Worm (Caenorhabditis elegans) whole organism, L3 larva: ENCODE data around the gene F32D8.13.
A peak's percentile ranks its signal among the peaks of the same experiment; 100 is the strongest.

Experiments
- R02D3.7 ChIP-seq: fragments of 150-350 bp; optimal IDR thresholded peaks from 2 replicates; lab custom pipeline; 2014; ENCODE audit warnings: missing biosample characterization, missing genetic modification characterization
- aly-2 ChIP-seq: fragments of 150-350 bp; optimal IDR thresholded peaks from 2 replicates; lab custom pipeline; 2014; ENCODE audit warnings: missing biosample characterization, missing genetic modification characterization
- ama-1 ChIP-seq: fragments of 150-350 bp; optimal IDR thresholded peaks from 2 replicates; lab custom pipeline; 2018
- ceh-16 ChIP-seq: sonication (generic microtip); optimal IDR thresholded peaks from 2 replicates; lab custom pipeline; 2017; ENCODE audit warnings: missing biosample characterization, missing genetic modification characterization
- ceh-28 ChIP-seq: fragments of 150-350 bp; optimal IDR thresholded peaks from 2 replicates; lab custom pipeline; 2014; ENCODE audit warnings: missing biosample characterization, missing genetic modification reagents, missing genetic modification characterization
- ceh-82 ChIP-seq: fragments of 150-350 bp; optimal IDR thresholded peaks from 2 replicates; lab custom pipeline; 2014; ENCODE audit warnings: missing biosample characterization, missing genetic modification characterization
- ceh-9 ChIP-seq: sonication (generic microtip); optimal IDR thresholded peaks from 2 replicates; lab custom pipeline; 2018; ENCODE audit warnings: missing biosample characterization, missing genetic modification characterization
- daf-12 ChIP-seq: fragments of 150-350 bp; optimal IDR thresholded peaks from 2 replicates; lab custom pipeline; 2014; ENCODE audit warnings: missing biosample characterization, missing genetic modification reagents, missing genetic modification characterization
- egl-27 ChIP-seq: sonication (generic microtip); optimal IDR thresholded peaks from 4 replicates; lab custom pipeline; 2017; ENCODE audit warnings: missing biosample characterization, missing genetic modification reagents, missing genetic modification characterization
- egl-5 ChIP-seq: fragments of 150-350 bp; optimal IDR thresholded peaks from 2 replicates; lab custom pipeline; 2017; ENCODE audit warnings: missing biosample characterization, missing genetic modification reagents, missing genetic modification characterization, inconsistent platforms
- elt-1 ChIP-seq: fragments of 150-350 bp; optimal IDR thresholded peaks from 2 replicates; lab custom pipeline; 2014; ENCODE audit warnings: missing biosample characterization, missing genetic modification characterization
- elt-2 ChIP-seq: sonication (generic microtip); optimal IDR thresholded peaks from 2 replicates; lab custom pipeline; 2016; ENCODE audit warnings: missing genetic modification reagents, mild to moderate bottlenecking, missing genetic modification characterization, missing compliant biosample characterization
- elt-3 ChIP-seq, 3 experiments: fragments of 150-350 bp in 1 of 3; sonication (generic microtip) in 2 of 3; optimal IDR thresholded peaks; 2 replicates in 2 of 3; 4 replicates in 1 of 3; lab custom pipeline; 2014 to 2017; ENCODE audit warnings: missing biosample characterization in 3 of 3, missing genetic modification characterization in 3 of 3
- eor-1 ChIP-seq, 2 experiments: fragments of 150-350 bp; optimal IDR thresholded peaks; 2 replicates each; lab custom pipeline; 2014 to 2018; ENCODE audit warnings: missing biosample characterization in 2 of 2, missing genetic modification characterization in 2 of 2
- fkh-10 ChIP-seq: sonication (generic microtip); optimal IDR thresholded peaks from 2 replicates; lab custom pipeline; 2017; ENCODE audit warnings: missing biosample characterization, missing genetic modification reagents, missing genetic modification characterization
- fkh-2 ChIP-seq: fragments of 150-350 bp; optimal IDR thresholded peaks from 2 replicates; lab custom pipeline; 2014; ENCODE audit warnings: missing biosample characterization, missing genetic modification reagents, missing genetic modification characterization
- fos-1 ChIP-seq: fragments of 150-350 bp; optimal IDR thresholded peaks from 2 replicates; lab custom pipeline; 2014; ENCODE audit warnings: missing biosample characterization, missing genetic modification characterization
- hmg-11 ChIP-seq: sonication (generic microtip); optimal IDR thresholded peaks from 2 replicates; lab custom pipeline; 2016; ENCODE audit warnings: missing genetic modification characterization, missing compliant biosample characterization
- lin-39 ChIP-seq: fragments of 150-350 bp; optimal IDR thresholded peaks from 2 replicates; lab custom pipeline; 2018; ENCODE audit warnings: missing biosample characterization, missing genetic modification reagents, missing genetic modification characterization
- lsy-12 ChIP-seq: sonication (generic microtip); optimal IDR thresholded peaks from 2 replicates; lab custom pipeline; 2016; ENCODE audit warnings: mild to moderate bottlenecking, missing genetic modification characterization, missing compliant biosample characterization
- mdl-1 ChIP-seq: fragments of 150-350 bp; optimal IDR thresholded peaks from 2 replicates; lab custom pipeline; 2014; ENCODE audit warnings: missing biosample characterization, missing genetic modification characterization
- mml-1 ChIP-seq: fragments of 150-350 bp; sonication (generic microtip); optimal IDR thresholded peaks from 3 replicates; lab custom pipeline; 2014; ENCODE audit warnings: missing biosample characterization, missing genetic modification characterization
- nfya-1 ChIP-seq: sonication (generic microtip); optimal IDR thresholded peaks from 2 replicates; lab custom pipeline; 2017; ENCODE audit warnings: missing genetic modification characterization, mild to moderate bottlenecking, missing compliant biosample characterization, antibody characterized with exemption, moderate library complexity; ENCODE audit not compliant: insufficient read depth
- nhr-11 ChIP-seq: fragments of 150-350 bp; optimal IDR thresholded peaks from 2 replicates; lab custom pipeline; 2014; ENCODE audit warnings: missing biosample characterization, missing genetic modification characterization
- nhr-12 ChIP-seq: fragments of 150-350 bp; optimal IDR thresholded peaks from 2 replicates; lab custom pipeline; 2014; ENCODE audit warnings: missing biosample characterization, missing genetic modification characterization
- nhr-23 ChIP-seq: fragments of 150-350 bp; optimal IDR thresholded peaks from 2 replicates; lab custom pipeline; 2014; ENCODE audit warnings: missing biosample characterization, missing genetic modification reagents, missing genetic modification characterization
- nhr-237 ChIP-seq: fragments of 150-350 bp; optimal IDR thresholded peaks from 2 replicates; lab custom pipeline; 2014; ENCODE audit warnings: missing biosample characterization, missing genetic modification characterization
- nhr-25 ChIP-seq: sonication (generic microtip); optimal IDR thresholded peaks from 2 replicates; lab custom pipeline; 2017; ENCODE audit warnings: missing biosample characterization, missing genetic modification characterization
- nhr-28 ChIP-seq: fragments of 150-350 bp; optimal IDR thresholded peaks from 2 replicates; lab custom pipeline; 2014; ENCODE audit warnings: missing biosample characterization, missing genetic modification characterization
- nhr-43 ChIP-seq: sonication (generic microtip); optimal IDR thresholded peaks from 2 replicates; lab custom pipeline; 2016; ENCODE audit warnings: mild to moderate bottlenecking, missing genetic modification characterization, missing compliant biosample characterization; ENCODE audit not compliant: poor library complexity, severe bottlenecking
- nhr-67 ChIP-seq: fragments of 150-350 bp; optimal IDR thresholded peaks from 2 replicates; lab custom pipeline; 2014; ENCODE audit warnings: missing biosample characterization, missing genetic modification characterization
- nhr-76 ChIP-seq: fragments of 150-350 bp; sonication (generic microtip); optimal IDR thresholded peaks from 5 replicates; lab custom pipeline; 2014; ENCODE audit warnings: missing biosample characterization, missing genetic modification characterization
- nhr-77 ChIP-seq: fragments of 150-350 bp; optimal IDR thresholded peaks from 2 replicates; lab custom pipeline; 2014; ENCODE audit warnings: missing biosample characterization, missing genetic modification characterization
- pha-4 ChIP-seq: fragments of 150-350 bp; optimal IDR thresholded peaks from 2 replicates; lab custom pipeline; 2014; ENCODE audit warnings: missing biosample characterization, missing genetic modification reagents, missing genetic modification characterization
- pqm-1 ChIP-seq: fragments of 150-350 bp; optimal IDR thresholded peaks from 2 replicates; lab custom pipeline; 2017; ENCODE audit warnings: missing biosample characterization, missing genetic modification characterization, inconsistent platforms
- sea-2 ChIP-seq: fragments of 150-350 bp; sonication (generic microtip); optimal IDR thresholded peaks from 4 replicates; lab custom pipeline; 2014; ENCODE audit warnings: missing biosample characterization, missing genetic modification reagents, missing genetic modification characterization
- skn-1 ChIP-seq: fragments of 150-350 bp; optimal IDR thresholded peaks from 2 replicates; lab custom pipeline; 2014; ENCODE audit warnings: missing biosample characterization, missing genetic modification characterization
- snpc-4 ChIP-seq: fragments of 150-350 bp; optimal IDR thresholded peaks from 2 replicates; lab custom pipeline; 2014; ENCODE audit warnings: missing biosample characterization, missing genetic modification characterization
- tbx-2 ChIP-seq: sonication (generic microtip); optimal IDR thresholded peaks from 2 replicates; lab custom pipeline; 2016; ENCODE audit warnings: mild to moderate bottlenecking, missing genetic modification characterization, missing compliant biosample characterization
- unc-39 ChIP-seq: sonication (generic microtip); optimal IDR thresholded peaks from 4 replicates; lab custom pipeline; 2017; ENCODE audit warnings: missing biosample characterization, missing genetic modification characterization
- unc-62 ChIP-seq: fragments of 150-350 bp; sonication (generic microtip); optimal IDR thresholded peaks from 4 replicates; lab custom pipeline; 2014; ENCODE audit warnings: missing biosample characterization, missing genetic modification reagents, missing genetic modification characterization
- zag-1 ChIP-seq: fragments of 150-350 bp; optimal IDR thresholded peaks from 2 replicates; lab custom pipeline; 2014; ENCODE audit warnings: missing biosample characterization, missing genetic modification characterization
- ztf-11 ChIP-seq: fragments of 150-350 bp; optimal IDR thresholded peaks from 2 replicates; lab custom pipeline; 2014; ENCODE audit warnings: missing biosample characterization, missing genetic modification characterization
- ztf-4 ChIP-seq: fragments of 150-350 bp; optimal IDR thresholded peaks from 2 replicates; lab custom pipeline; 2014; ENCODE audit warnings: missing biosample characterization, missing genetic modification characterization

The F32D8.13 gene

ce11 chrV:10876512-10876911 is 19.8 kb downstream of the F32D8.13 start:
- TF ChIP-seq nhr-77 (tag; lab: Kevin White, UChicago) (no peak), ceh-9 (no peak), nhr-25 (no peak), skn-1 (tag; lab: Kevin White, UChicago) (no peak), nhr-11 (tag; lab: Kevin White, UChicago) (no peak), ceh-82 (no peak), lin-39 (tag; lab: Kevin White, UChicago) (no peak), R02D3.7 (no peak), nhr-28 (no peak), nhr-23 (tag; lab: Kevin White, UChicago) (no peak), ztf-4 (tag; lab: Kevin White, UChicago) (no peak), hmg-11 (tag; lab: Kevin White, UChicago) (no peak), lsy-12 (no peak), elt-3 (tag; optimal IDR thresholded peaks at IDR 0.05; lab: Kevin White, UChicago) (no peak), nhr-67 (tag; lab: Kevin White, UChicago) (no peak)

ce11 chrV:10874938-10875599 is 21.3 kb downstream of the F32D8.13 start:
- no peak for TF ChIP-seq egl-27
- TF ChIP-seq nhr-237 (tag; lab: Kevin White, UChicago): no peak
- TF ChIP-seq daf-12: no peak
- peak; percentile 13 for TF ChIP-seq skn-1 (tag; lab: Kevin White, UChicago)
- TF ChIP-seq nhr-23 (tag; lab: Kevin White, UChicago): no peak
- peak; percentile 2 for TF ChIP-seq nfya-1 (tag; lab: Kevin White, UChicago)
- TF ChIP-seq pha-4 (tag; lab: Kevin White, UChicago): no peak
- TF ChIP-seq aly-2 (tag; lab: Kevin White, UChicago): no peak
- TF ChIP-seq fkh-10 (GFP tag; lab: Kevin White, UChicago): peak; percentile 90

DNA sequence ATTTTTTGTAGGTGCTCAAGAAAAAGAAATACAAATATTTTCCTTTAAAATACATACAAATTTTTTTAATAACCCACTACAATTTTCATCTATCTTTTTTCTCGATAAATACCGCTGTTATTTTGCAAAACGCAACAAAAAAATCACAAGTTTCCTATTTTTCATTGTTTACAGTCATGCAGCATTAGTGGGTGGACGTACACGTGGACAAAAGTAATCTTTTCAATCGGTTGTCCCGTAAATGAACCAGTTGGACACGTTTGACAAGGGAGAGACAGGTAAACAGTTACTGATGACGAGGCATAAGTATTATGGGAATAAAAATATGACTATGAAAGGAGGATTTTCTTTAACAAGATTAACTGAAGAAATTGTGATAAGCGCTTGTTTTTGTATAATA is 23.2 kb downstream of the F32D8.13 start:
- TF ChIP-seq ceh-9 (no peak), nhr-25 (no peak), nhr-43 (no peak), pha-4 (tag; lab: Kevin White, UChicago) (no peak), mdl-1 (tag; lab: Kevin White, UChicago) (no peak), fkh-2 (tag; lab: Kevin White, UChicago) (no peak), nhr-28 (no peak)

- TF ChIP-seq nhr-25 (no peak), snpc-4 (peak; percentile 47), fos-1 (tag; lab: Kevin White, UChicago) (no peak), ceh-16 (tag; lab: Kevin White, UChicago) (no peak), skn-1 (tag; lab: Kevin White, UChicago) (peak; percentile 16), fkh-10 (GFP tag; lab: Kevin White, UChicago) (peak; percentile 92), sea-2 (GFP tag; lab: Kevin White, UChicago) (no peak), nhr-76 (tag; lab: Kevin White, UChicago) (no peak), mdl-1 (tag; lab: Kevin White, UChicago) (peak; percentile 83), pqm-1 (peak; percentile 46), lin-39 (tag; lab: Kevin White, UChicago) (peak; percentile 65), elt-2 (tag; lab: Kevin White, UChicago) (peak; percentile 36), nhr-11 (tag; lab: Kevin White, UChicago) (peak; percentile 56), ceh-82 (peak; percentile 7), zag-1 (tag; lab: Kevin White, UChicago) (peak; percentile 35), egl-27 (peak; percentile 66), ztf-4 (tag; lab: Kevin White, UChicago) (no peak), elt-1 (tag; lab: Kevin White, UChicago) (peak; percentile 49), eor-1 (tag; optimal IDR thresholded peaks at IDR 0.05; lab: Kevin White, UChicago) (no peak), nhr-23 (tag; lab: Kevin White, UChicago) (peak; percentile 33), tbx-2 (tag; lab: Kevin White, UChicago) (peak; percentile 67), ceh-28 (tag; lab: Kevin White, UChicago) (peak; percentile 60), pha-4 (tag; lab: Kevin White, UChicago) (peak; percentile 92), ama-1 (lab: Kevin White, UChicago) (no peak), nhr-77 (tag; lab: Kevin White, UChicago) (no peak), unc-62 (GFP tag; lab: Kevin White, UChicago) (peak; percentile 80), mml-1 (tag; lab: Kevin White, UChicago) (peak; percentile 55), hmg-11 (tag; lab: Kevin White, UChicago) (peak; percentile 90), lsy-12 (peak; percentile 54), nhr-12 (tag; lab: Kevin White, UChicago) (no peak), egl-5 (tag; lab: Kevin White, UChicago) (peak; percentile 69), elt-3 (tag; optimal IDR thresholded peaks at IDR 0.05; lab: Kevin White, UChicago) (no peak), unc-39 (tag; lab: Kevin White, UChicago) (no peak), fkh-2 (tag; lab: Kevin White, UChicago) (peak; percentile 12), nfya-1 (tag; lab: Kevin White, UChicago) (peak; percentile 87), R02D3.7 (peak; percentile 39), daf-12 (no peak), ztf-11 (no peak)
Observed at ce11 chrV:10871457-10871861, 24.9 kb downstream of the F32D8.13 start.
